Worm (Caenorhabditis elegans): ENCODE results near the gene slmp-1.

slmp-1 gene

ce11 chrIV:3182920-3183319 lies 30.6 kb upstream of the slmp-1 start:
- no peak for TF ChIP-seq aly-2 (tag; optimal IDR thresholded peaks at IDR 0.05)
- TF ChIP-seq fos-1 (tag; optimal IDR thresholded peaks at IDR 0.05), result no peak
- no peak for TF ChIP-seq fkh-10 (GFP tag; optimal IDR thresholded peaks at IDR 0.05)
- TF ChIP-seq ceh-16 (tag; optimal IDR thresholded peaks at IDR 0.05), result no peak
- TF ChIP-seq nhr-43 (tag; optimal IDR thresholded peaks at IDR 0.05; ENCODE audit: poor library complexity, severe bottlenecking), result no peak
- no peak for TF ChIP-seq zag-1 (tag; optimal IDR thresholded peaks at IDR 0.05)
- TF ChIP-seq unc-62 (GFP tag; optimal IDR thresholded peaks at IDR 0.05), result no peak
- TF ChIP-seq lin-39 (tag; optimal IDR thresholded peaks at IDR 0.05), result no peak

ce11 chrIV:3191466-3191865 lies 22.1 kb upstream of the slmp-1 start, which contains the start of gene Y67D8B.2:
Gene Y67D8B.2 (minus strand): TSS chrIV:3191566.
- TF ChIP-seq lsy-12 (tag; optimal IDR thresholded peaks at IDR 0.05), result no peak
- no peak for TF ChIP-seq nhr-25 (tag; optimal IDR thresholded peaks at IDR 0.05)
- no peak for TF ChIP-seq ZK546.5 (tag; optimal IDR thresholded peaks at IDR 0.05)
- no peak for TF ChIP-seq pqm-1 (tag; optimal IDR thresholded peaks at IDR 0.05)
- TF ChIP-seq elt-2 (tag; optimal IDR thresholded peaks at IDR 0.05), result no peak
- no peak for TF ChIP-seq fos-1 (tag; optimal IDR thresholded peaks at IDR 0.05)
- TF ChIP-seq nhr-12 (tag; optimal IDR thresholded peaks at IDR 0.05), result no peak
- no peak for TF ChIP-seq ztf-11 (tag; optimal IDR thresholded peaks at IDR 0.05)
- TF ChIP-seq unc-62 (GFP tag; optimal IDR thresholded peaks at IDR 0.05), result no peak

ce11 chrIV:3196367-3196766 lies 17.2 kb upstream of the slmp-1 start:
- no peak for TF ChIP-seq nhr-11 (tag; optimal IDR thresholded peaks at IDR 0.05)
- TF ChIP-seq egl-27 (tag; optimal IDR thresholded peaks at IDR 0.05), result no peak
- no peak for TF ChIP-seq elt-3 (tag; optimal IDR thresholded peaks at IDR 0.05)
- no peak for TF ChIP-seq nhr-12 (tag; optimal IDR thresholded peaks at IDR 0.05)
- no peak for TF ChIP-seq ztf-11 (tag; optimal IDR thresholded peaks at IDR 0.05)
- no peak for TF ChIP-seq snpc-4 (tag; optimal IDR thresholded peaks at IDR 0.05)
- TF ChIP-seq nhr-43 (tag; optimal IDR thresholded peaks at IDR 0.05; ENCODE audit: poor library complexity, severe bottlenecking), result no peak
- no peak for TF ChIP-seq fkh-2 (tag; optimal IDR thresholded peaks at IDR 0.05)
- no peak for TF ChIP-seq R02D3.7 (tag; optimal IDR thresholded peaks at IDR 0.05)
- TF ChIP-seq nhr-67 (tag; optimal IDR thresholded peaks at IDR 0.05), result no peak
- no peak for TF ChIP-seq ZK546.5 (tag; optimal IDR thresholded peaks at IDR 0.05)
- TF ChIP-seq fkh-10 (GFP tag; optimal IDR thresholded peaks at IDR 0.05), result no peak
- TF ChIP-seq egl-5 (tag; optimal IDR thresholded peaks at IDR 0.05), result no peak
- TF ChIP-seq unc-39 (tag; optimal IDR thresholded peaks at IDR 0.05), result no peak

ce11 chrIV:3199041-3199440 lies 14.5 kb upstream of the slmp-1 start:
- TF ChIP-seq zag-1 (tag; optimal IDR thresholded peaks at IDR 0.05) (no peak), ceh-9 (tag; optimal IDR thresholded peaks at IDR 0.05) (no peak), ztf-11 (tag; optimal IDR thresholded peaks at IDR 0.05) (no peak), nhr-25 (tag; optimal IDR thresholded peaks at IDR 0.05) (no peak), nhr-12 (tag; optimal IDR thresholded peaks at IDR 0.05) (no peak), aly-2 (tag; optimal IDR thresholded peaks at IDR 0.05) (no peak), lsy-12 (tag; optimal IDR thresholded peaks at IDR 0.05) (no peak), jun-1 (tag; optimal IDR thresholded peaks at IDR 0.05) (no peak)

- TF ChIP-seq pha-4 (tag; optimal IDR thresholded peaks at IDR 0.05) (no peak), ceh-82 (tag; optimal IDR thresholded peaks at IDR 0.05) (no peak), skn-1 (tag; optimal IDR thresholded peaks at IDR 0.05) (no peak), nfya-1 (tag; optimal IDR thresholded peaks at IDR 0.05; ENCODE audit: insufficient read depth) (no peak), nhr-76 (tag; optimal IDR thresholded peaks at IDR 0.05) (no peak), eor-1 (tag; optimal IDR thresholded peaks at IDR 0.05) (no peak), zag-1 (tag; optimal IDR thresholded peaks at IDR 0.05) (no peak), elt-3 (tag; optimal IDR thresholded peaks at IDR 0.05) (no peak), nhr-77 (tag; optimal IDR thresholded peaks at IDR 0.05) (no peak), unc-39 (tag; optimal IDR thresholded peaks at IDR 0.05) (no peak), unc-62 (GFP tag; optimal IDR thresholded peaks at IDR 0.05) (no peak), hmg-11 (tag; optimal IDR thresholded peaks at IDR 0.05) (no peak), nhr-11 (tag; optimal IDR thresholded peaks at IDR 0.05) (no peak), R02D3.7 (tag; optimal IDR thresholded peaks at IDR 0.05) (no peak), ZK546.5 (tag; optimal IDR thresholded peaks at IDR 0.05) (no peak)
These were observed 11.4 kb upstream of the slmp-1 start, which contains the start of the genes Y67D8B.3 and Y67D8B.5 for ce11 chrIV:3202111-3202510. Gene Y67D8B.3 (minus strand): TSS chrIV:3202211. Gene Y67D8B.5 (plus strand): TSS chrIV:3202343.

All from whole organism, L3 larva.